Worm (Caenorhabditis elegans): ENCODE data around the gene ZC504.1.

ce11 chrX:10432786-10433185, 25.8 kb downstream of the ZC504.1 start:
- TF ChIP-seq alr-1 (tag; optimal IDR thresholded peaks at IDR 0.05): no peak
- no peak for TF ChIP-seq nhr-25 (tag; optimal IDR thresholded peaks at IDR 0.05)
- no peak for TF ChIP-seq lin-13 (GFP tag; optimal IDR thresholded peaks at IDR 0.05)
- TF ChIP-seq nhr-6 (tag; optimal IDR thresholded peaks at IDR 0.05): no peak
- no peak for TF ChIP-seq dmd-4 (tag; optimal IDR thresholded peaks at IDR 0.05)
- no peak for TF ChIP-seq ama-1 (optimal IDR thresholded peaks at IDR 0.05)

Measured in whole organism, L2 larva.